Worm (Caenorhabditis elegans): ENCODE data around the gene M03F4.6.
A peak's percentile ranks its signal among the peaks of the same experiment; 100 is the strongest.

Gene M03F4.6

DNA sequence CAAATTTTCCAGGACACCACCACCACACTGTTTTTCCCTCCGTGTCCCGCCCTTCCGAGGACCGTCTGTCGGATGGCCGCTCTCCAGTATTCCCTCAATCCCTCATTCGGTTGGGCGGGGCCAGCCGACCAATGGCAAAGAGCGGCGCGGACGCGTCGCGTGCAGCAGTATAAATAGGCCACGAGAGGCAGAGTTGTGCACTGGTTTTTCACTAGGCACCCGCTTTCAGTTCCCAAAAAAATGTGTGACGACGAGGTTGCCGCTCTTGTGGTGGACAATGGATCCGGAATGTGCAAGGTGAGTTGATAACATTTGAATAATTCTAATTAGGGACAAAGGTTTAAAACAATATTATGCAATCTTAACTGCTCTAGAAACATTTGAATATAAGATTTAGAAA lies 8.7 kb downstream of the M03F4.6 start, which contains the start of gene act-4 (continued):
- no peak for TF ChIP-seq lin-15B (tag; optimal IDR thresholded peaks at IDR 0.05)
- TF ChIP-seq snpc-4 (tag; optimal IDR thresholded peaks at IDR 0.05), result peak; percentile 11
- TF ChIP-seq blmp-1 (tag; optimal IDR thresholded peaks at IDR 0.05), result no peak
- no peak for TF ChIP-seq nhr-28 (tag; optimal IDR thresholded peaks at IDR 0.05)
- peak; percentile 6 for TF ChIP-seq C04F5.9 (tag; optimal IDR thresholded peaks at IDR 0.05)
- TF ChIP-seq ets-5 (GFP tag; IDR thresholded peaks at IDR 0.05), result no peak
- TF ChIP-seq ceh-88 (GFP tag; IDR thresholded peaks at IDR 0.05), result no peak
- TF ChIP-seq ceh-63 (GFP tag; optimal IDR thresholded peaks at IDR 0.05), result peak; percentile 49
- no peak for TF ChIP-seq unc-130 (tag; optimal IDR thresholded peaks at IDR 0.05)
- no peak for TF ChIP-seq nhr-12 (tag; optimal IDR thresholded peaks at IDR 0.05)
- TF ChIP-seq hpl-2 (GFP tag; optimal IDR thresholded peaks at IDR 0.05), result no peak
- no peak for TF ChIP-seq F16B12.6 (tag; optimal IDR thresholded peaks at IDR 0.05)
- TF ChIP-seq nhr-47 (tag; optimal IDR thresholded peaks at IDR 0.05), result peak; percentile 79
- TF ChIP-seq rnt-1 (tag; optimal IDR thresholded peaks at IDR 0.05), result peak; percentile 80
- peak; percentile 43; the same call in 1 of the 2 replicates for TF ChIP-seq grh-1 (GFP tag; IDR thresholded peaks at IDR 0.05)
- TF ChIP-seq C16A3.4 (tag; optimal IDR thresholded peaks at IDR 0.05), result peak; percentile 20
- TF ChIP-seq lin-13 (GFP tag; optimal IDR thresholded peaks at IDR 0.05), result no peak
- TF ChIP-seq nhr-19 (GFP tag; conservative IDR thresholded peaks at IDR 0.05), result peak; percentile 64
- no peak for TF ChIP-seq pax-3 (tag; optimal IDR thresholded peaks at IDR 0.05)
- TF ChIP-seq swsn-7 (tag; optimal IDR thresholded peaks at IDR 0.05), result peak; percentile 77
- TF ChIP-seq lin-35 (GFP tag; optimal IDR thresholded peaks at IDR 0.05), result peak in 1 of 2 experiments; percentile 45
- TF ChIP-seq ama-1 (optimal IDR thresholded peaks at IDR 0.05), result peak; percentile 89
- TF ChIP-seq tlp-1 (tag; optimal IDR thresholded peaks at IDR 0.05), result no peak
- peak; percentile 40 for TF ChIP-seq zip-4 (GFP tag; optimal IDR thresholded peaks at IDR 0.05)
- TF ChIP-seq fkh-10 (GFP tag; optimal IDR thresholded peaks at IDR 0.05), result peak; percentile 38
- no peak for TF ChIP-seq hlh-17 (GFP tag; optimal IDR thresholded peaks at IDR 0.05; ENCODE audit: borderline replicate concordance)
- TF ChIP-seq nhr-85 (tag), result no peak
- TF ChIP-seq ceh-82 (tag; optimal IDR thresholded peaks at IDR 0.05), result peak in 2 of 3 experiments; percentile 29 to 76
- peak; percentile 19 for TF ChIP-seq lir-3 (tag; optimal IDR thresholded peaks at IDR 0.05; ENCODE audit: poor library complexity)
- peak; percentile 44 for TF ChIP-seq isw-1 (GFP tag; IDR thresholded peaks at IDR 0.05)
- peak; percentile 24 for TF ChIP-seq lin-39 (tag; optimal IDR thresholded peaks at IDR 0.05)
- TF ChIP-seq unc-86 (tag; optimal IDR thresholded peaks at IDR 0.05), result peak; percentile 52
- peak; percentile 26 for TF ChIP-seq ceh-8 (GFP tag; optimal IDR thresholded peaks at IDR 0.05)
- peak; percentile 83 for TF ChIP-seq xbp-1 (tag; optimal IDR thresholded peaks at IDR 0.05)
- TF ChIP-seq sptf-1 (tag; optimal IDR thresholded peaks at IDR 0.05), result no peak
- peak; percentile 18 for TF ChIP-seq fos-1 (tag; optimal IDR thresholded peaks at IDR 0.05)
- TF ChIP-seq nhr-84 (tag; optimal IDR thresholded peaks at IDR 0.05), result no peak
- TF ChIP-seq nhr-237 (tag; optimal IDR thresholded peaks at IDR 0.05), result no peak
- TF ChIP-seq egl-27 (tag; optimal IDR thresholded peaks at IDR 0.05), result peak in 1 of 2 experiments; percentile 39
- TF ChIP-seq sox-4 (tag; optimal IDR thresholded peaks at IDR 0.05), result no peak
- TF ChIP-seq aha-1 (tag; optimal IDR thresholded peaks at IDR 0.05), result no peak
- TF ChIP-seq nhr-76 (tag; optimal IDR thresholded peaks at IDR 0.05), result no peak
- TF ChIP-seq tbx-2 (tag; optimal IDR thresholded peaks at IDR 0.05), result peak; percentile 70
- no peak for TF ChIP-seq hlh-4 (tag; optimal IDR thresholded peaks at IDR 0.05)
- peak; percentile 53 to 76 for TF ChIP-seq lsy-2 (tag; optimal IDR thresholded peaks at IDR 0.05)
- TF ChIP-seq jun-1 (tag; optimal IDR thresholded peaks at IDR 0.05), result peak; percentile 43
- TF ChIP-seq dsc-1 (tag; optimal IDR thresholded peaks at IDR 0.05), result peak; percentile 87
- peak; percentile 63 for TF ChIP-seq sup-37 (GFP tag; optimal IDR thresholded peaks at IDR 0.05)
- TF ChIP-seq C34B4.2 (tag; optimal IDR thresholded peaks at IDR 0.05), result no peak
- peak; percentile 52 for TF ChIP-seq nhr-90 (tag; optimal IDR thresholded peaks at IDR 0.05; ENCODE audit: poor library complexity)
- TF ChIP-seq unc-30 (tag; optimal IDR thresholded peaks at IDR 0.05), result no peak
- peak in 1 of 2 experiments; percentile 51 for TF ChIP-seq ztf-11 (tag; optimal IDR thresholded peaks at IDR 0.05)
- peak in 2 of 3 experiments; percentile 17 to 20 for TF ChIP-seq dpl-1 (GFP tag; optimal IDR thresholded peaks at IDR 0.05)
- peak; percentile 87 for TF ChIP-seq lin-14 (GFP tag; optimal IDR thresholded peaks at IDR 0.05)
